Fruit fly (Drosophila melanogaster) whole organism, embryonic: ENCODE data around the gene Cdc16.

Source experiments
- Adf1 ChIP-seq: fragments of 200-800 bp; sonication (Bioruptor generic); IDR thresholded peaks from 2 replicates; pipeline ENCODE4 v1.3.6; 2022; ENCODE audit warnings: missing biosample characterization, missing genetic modification characterization
- Aef1 ChIP-seq: fragments of 200-800 bp; sonication (Bioruptor generic); IDR thresholded peaks from 3 replicates; pipeline ENCODE4 v1.3.6; 2022; ENCODE audit warnings: missing biosample characterization, missing genetic modification characterization
- Antp ChIP-seq: fragments of 200-800 bp; sonication (Bioruptor generic); optimal IDR thresholded peaks from 3 replicates; lab custom pipeline; 2016; ENCODE audit warnings: missing biosample characterization, missing genetic modification characterization
- BtbVII ChIP-seq: fragments of 200-800 bp; sonication (Bioruptor generic); optimal IDR thresholded peaks from 3 replicates; lab custom pipeline; 2017; ENCODE audit warnings: missing biosample characterization, mild to moderate bottlenecking, missing genetic modification characterization
- Bteb2 ChIP-seq: fragments of 200-800 bp; sonication (Bioruptor generic); optimal IDR thresholded peaks from 2 replicates; lab custom pipeline; 2016; ENCODE audit warnings: missing biosample characterization, missing genetic modification characterization
- CG10543 ChIP-seq: fragments of 200-800 bp; sonication (Bioruptor generic); optimal IDR thresholded peaks from 3 replicates; lab custom pipeline; 2017; ENCODE audit warnings: missing biosample characterization, mild to moderate bottlenecking, missing genetic modification characterization, moderate library complexity
- CG10959 ChIP-seq: fragments of 200-800 bp; sonication (Bioruptor generic); IDR thresholded peaks from 2 replicates; pipeline ENCODE4 v1.3.6; 2022; ENCODE audit warnings: missing biosample characterization, missing genetic modification characterization
- CG11695 ChIP-seq: fragments of 200-800 bp; sonication (Bioruptor generic); IDR thresholded peaks from 3 replicates; pipeline ENCODE4 v1.3.6; 2022; ENCODE audit warnings: missing biosample characterization, missing genetic modification characterization
- CG17912 ChIP-seq: fragments of 200-800 bp; sonication (Bioruptor generic); optimal IDR thresholded peaks from 2 replicates; lab custom pipeline; 2018; ENCODE audit warnings: missing biosample characterization, mild to moderate bottlenecking, missing genetic modification characterization
- CG1792 ChIP-seq: fragments of 200-800 bp; sonication (Bioruptor generic); optimal IDR thresholded peaks from 2 replicates; lab custom pipeline; 2016; ENCODE audit warnings: missing biosample characterization, missing genetic modification characterization
- CG18619 ChIP-seq: fragments of 200-800 bp; sonication (Bioruptor generic); optimal IDR thresholded peaks from 3 replicates; lab custom pipeline; 2017; ENCODE audit warnings: missing biosample characterization, mild to moderate bottlenecking, missing genetic modification characterization
- CG2889 ChIP-seq: fragments of 200-800 bp; sonication (Bioruptor generic); IDR thresholded peaks from 3 replicates; pipeline ENCODE4 v1.3.6; 2022; ENCODE audit warnings: missing biosample characterization, missing genetic modification characterization
- CG3726 ChIP-seq: fragments of 200-800 bp; sonication (Bioruptor generic); IDR thresholded peaks from 3 replicates; pipeline ENCODE4, ENCODE4 v1.3.6; 2022; ENCODE audit warnings: missing biosample characterization, missing genetic modification characterization
- CG4730 ChIP-seq: fragments of 200-800 bp; sonication (Bioruptor generic); IDR thresholded peaks from 2 replicates; pipeline ENCODE4 v1.3.6; 2022; ENCODE audit warnings: missing biosample characterization, missing genetic modification characterization
- CG9797 ChIP-seq: fragments of 200-800 bp; sonication (Bioruptor generic); optimal IDR thresholded peaks from 3 replicates; lab custom pipeline; 2018; ENCODE audit warnings: missing biosample characterization, mild to moderate bottlenecking, missing genetic modification characterization
- CkIIα-i1 ChIP-seq: fragments of 200-800 bp; sonication (Bioruptor generic); IDR thresholded peaks from 2 replicates; pipeline ENCODE4 v1.3.6; 2022; ENCODE audit warnings: missing biosample characterization, missing genetic modification characterization
- Dbx ChIP-seq: fragments of 200-800 bp; sonication (Bioruptor generic); IDR thresholded peaks from 3 replicates; pipeline ENCODE4 v1.3.6; 2022; ENCODE audit warnings: missing biosample characterization, missing genetic modification characterization
- Dp ChIP-seq: fragments of 200-800 bp; sonication (Bioruptor generic); optimal IDR thresholded peaks from 2 replicates; lab custom pipeline; 2018; ENCODE audit warnings: missing biosample characterization, mild to moderate bottlenecking, missing genetic modification characterization, moderate library complexity
- Fer3 ChIP-seq: fragments of 200-800 bp; sonication (Bioruptor generic); optimal IDR thresholded peaks from 2 replicates; lab custom pipeline; 2018; ENCODE audit warnings: missing biosample characterization, mild to moderate bottlenecking, missing genetic modification characterization, moderate library complexity
- Gsc ChIP-seq: fragments of 200-800 bp; sonication (Bioruptor generic); IDR thresholded peaks from 2 replicates; pipeline ENCODE4 v1.3.6; 2022; ENCODE audit warnings: missing biosample characterization, missing genetic modification characterization
- H2.0 ChIP-seq: fragments of 200-800 bp; sonication (Bioruptor generic); IDR thresholded peaks from 2 replicates; pipeline ENCODE4 v1.3.6; 2022; ENCODE audit warnings: missing biosample characterization, missing genetic modification characterization
- Hand ChIP-seq: fragments of 200-800 bp; sonication (Bioruptor generic); optimal IDR thresholded peaks from 2 replicates; lab custom pipeline; 2017; ENCODE audit warnings: mild to moderate bottlenecking, missing biosample characterization, missing genetic modification reagents, missing genetic modification characterization
- MBD-R2 ChIP-seq: fragments of 200-800 bp; sonication (Bioruptor generic); IDR thresholded peaks from 2 replicates; pipeline ENCODE4 v1.3.6; 2022; ENCODE audit warnings: missing biosample characterization, missing genetic modification characterization
- NFAT ChIP-seq: fragments of 200-800 bp; sonication (Bioruptor generic); IDR thresholded peaks from 2 replicates; pipeline ENCODE4 v1.3.6; 2022; ENCODE audit warnings: missing biosample characterization, missing genetic modification characterization
- Neu2 ChIP-seq: fragments of 200-800 bp; sonication (Bioruptor generic); optimal IDR thresholded peaks from 3 replicates; lab custom pipeline; 2016; ENCODE audit warnings: missing biosample characterization, missing genetic modification characterization, borderline replicate concordance
- Pdp1 ChIP-seq, 2 experiments: fragments of 200-800 bp; sonication (Bioruptor generic); optimal IDR thresholded peaks; 3 replicates each; lab custom pipeline; 2016; ENCODE audit warnings: missing biosample characterization in 2 of 2, missing genetic modification characterization in 2 of 2, mild to moderate bottlenecking in 1 of 2, moderate library complexity in 1 of 2
- Rx ChIP-seq: fragments of 200-800 bp; sonication (Bioruptor generic); IDR thresholded peaks from 2 replicates; pipeline ENCODE4 v1.3.6; 2022; ENCODE audit warnings: missing biosample characterization, missing genetic modification characterization
- Ssrp ChIP-seq: fragments of 200-800 bp; sonication (Bioruptor generic); optimal IDR thresholded peaks from 2 replicates; lab custom pipeline; 2018; ENCODE audit warnings: missing biosample characterization, mild to moderate bottlenecking, missing genetic modification characterization, moderate library complexity
- abd-A ChIP-seq: fragments of 200-800 bp; sonication (Bioruptor generic); optimal IDR thresholded peaks from 3 replicates; lab custom pipeline; 2019; ENCODE audit warnings: missing biosample characterization, mild to moderate bottlenecking, missing genetic modification characterization, moderate library complexity
- ac ChIP-seq: fragments of 200-800 bp; sonication (Bioruptor generic); optimal IDR thresholded peaks from 3 replicates; lab custom pipeline; 2017; ENCODE audit warnings: missing biosample characterization, mild to moderate bottlenecking, missing genetic modification characterization
- az2 ChIP-seq: fragments of 200-800 bp; sonication (Bioruptor generic); optimal IDR thresholded peaks from 3 replicates; lab custom pipeline; 2016; ENCODE audit warnings: missing biosample characterization, missing genetic modification characterization
- dan ChIP-seq: fragments of 200-800 bp; sonication (Bioruptor generic); IDR thresholded peaks from 2 replicates; pipeline ENCODE4 v1.3.6; 2022; ENCODE audit warnings: missing biosample characterization, missing genetic modification characterization
- disco-r ChIP-seq: fragments of 200-800 bp; sonication (Bioruptor generic); optimal IDR thresholded peaks from 2 replicates; lab custom pipeline; 2016; ENCODE audit warnings: missing biosample characterization, missing genetic modification characterization
- fd64A ChIP-seq: fragments of 200-800 bp; sonication (Bioruptor generic); optimal IDR thresholded peaks from 3 replicates; lab custom pipeline; 2018; ENCODE audit warnings: missing biosample characterization, mild to moderate bottlenecking, missing genetic modification characterization
- ftz-f1 ChIP-seq: fragments of 200-800 bp; sonication (Bioruptor generic); optimal IDR thresholded peaks from 2 replicates; lab custom pipeline; 2016; ENCODE audit warnings: missing biosample characterization, missing genetic modification characterization
- gt ChIP-seq: fragments of 200-800 bp; sonication (Bioruptor generic); IDR thresholded peaks from 2 replicates; pipeline ENCODE4 v1.3.6; 2022; ENCODE audit warnings: missing biosample characterization, missing genetic modification characterization
- insv ChIP-seq, 2 experiments: fragments of 200-800 bp; sonication (Bioruptor generic); optimal IDR thresholded peaks; 3 replicates each; lab custom pipeline; 2016 to 2018; ENCODE audit warnings: missing biosample characterization in 2 of 2, missing genetic modification characterization in 2 of 2
- kay ChIP-seq: fragments of 200-800 bp; sonication (Bioruptor generic); optimal IDR thresholded peaks from 2 replicates; lab custom pipeline; 2016; ENCODE audit warnings: missing biosample characterization, missing genetic modification characterization
- kni ChIP-seq: fragments of 200-800 bp; sonication (Bioruptor generic); optimal IDR thresholded peaks from 3 replicates; lab custom pipeline; 2017; ENCODE audit warnings: mild to moderate bottlenecking, missing biosample characterization, missing genetic modification reagents, missing genetic modification characterization
- odd ChIP-seq: fragments of 200-800 bp; sonication (Bioruptor generic); optimal IDR thresholded peaks from 2 replicates; lab custom pipeline; 2017; ENCODE audit warnings: missing biosample characterization, mild to moderate bottlenecking, missing genetic modification characterization
- pnt ChIP-seq: fragments of 200-800 bp; sonication (Bioruptor generic); optimal IDR thresholded peaks from 3 replicates; lab custom pipeline; 2016; ENCODE audit warnings: missing biosample characterization, missing genetic modification characterization
- rib ChIP-seq: fragments of 200-800 bp; sonication (Bioruptor generic); IDR thresholded peaks from 2 replicates; pipeline ENCODE4 v1.3.6; 2022; ENCODE audit warnings: missing biosample characterization, missing genetic modification characterization
- salm ChIP-seq: fragments of 200-800 bp; sonication (Bioruptor generic); optimal IDR thresholded peaks from 2 replicates; lab custom pipeline; 2018; ENCODE audit warnings: missing biosample characterization, mild to moderate bottlenecking, missing genetic modification characterization
- sima ChIP-seq: fragments of 200-800 bp; sonication (Bioruptor generic); optimal IDR thresholded peaks from 2 replicates; lab custom pipeline; 2016; ENCODE audit warnings: missing biosample characterization, missing genetic modification characterization
- sug ChIP-seq: fragments of 200-800 bp; optimal IDR thresholded peaks from 2 replicates; lab custom pipeline; 2019; ENCODE audit warnings: missing biosample characterization, mild to moderate bottlenecking, missing genetic modification characterization, moderate library complexity
- tap ChIP-seq: fragments of 200-800 bp; optimal IDR thresholded peaks from 3 replicates; lab custom pipeline; 2019; ENCODE audit warnings: missing biosample characterization, mild to moderate bottlenecking, missing genetic modification characterization, moderate library complexity
- tna ChIP-seq: fragments of 200-800 bp; sonication (Bioruptor generic); IDR thresholded peaks from 2 replicates; pipeline ENCODE4 v1.3.6; 2022; ENCODE audit warnings: missing biosample characterization, missing genetic modification characterization; ENCODE audit not compliant: partially characterized antibody
- trem ChIP-seq: fragments of 200-800 bp; optimal IDR thresholded peaks from 3 replicates; lab custom pipeline; 2019; ENCODE audit warnings: missing biosample characterization, mild to moderate bottlenecking, missing genetic modification characterization, moderate library complexity
- tx ChIP-seq: fragments of 200-800 bp; sonication (Bioruptor generic); optimal IDR thresholded peaks from 2 replicates; lab custom pipeline; 2016; ENCODE audit warnings: missing biosample characterization, missing genetic modification characterization
- unc-4 ChIP-seq: fragments of 200-800 bp; sonication (Bioruptor generic); IDR thresholded peaks from 2 replicates; pipeline ENCODE4 v1.3.6; 2022; ENCODE audit warnings: missing biosample characterization, missing genetic modification characterization; ENCODE audit not compliant: partially characterized antibody
- vfl ChIP-seq: fragments of 200-800 bp; sonication (Bioruptor generic); optimal IDR thresholded peaks from 2 replicates; lab custom pipeline; 2016; ENCODE audit warnings: missing biosample characterization, missing genetic modification characterization

The Cdc16 gene

DNA sequence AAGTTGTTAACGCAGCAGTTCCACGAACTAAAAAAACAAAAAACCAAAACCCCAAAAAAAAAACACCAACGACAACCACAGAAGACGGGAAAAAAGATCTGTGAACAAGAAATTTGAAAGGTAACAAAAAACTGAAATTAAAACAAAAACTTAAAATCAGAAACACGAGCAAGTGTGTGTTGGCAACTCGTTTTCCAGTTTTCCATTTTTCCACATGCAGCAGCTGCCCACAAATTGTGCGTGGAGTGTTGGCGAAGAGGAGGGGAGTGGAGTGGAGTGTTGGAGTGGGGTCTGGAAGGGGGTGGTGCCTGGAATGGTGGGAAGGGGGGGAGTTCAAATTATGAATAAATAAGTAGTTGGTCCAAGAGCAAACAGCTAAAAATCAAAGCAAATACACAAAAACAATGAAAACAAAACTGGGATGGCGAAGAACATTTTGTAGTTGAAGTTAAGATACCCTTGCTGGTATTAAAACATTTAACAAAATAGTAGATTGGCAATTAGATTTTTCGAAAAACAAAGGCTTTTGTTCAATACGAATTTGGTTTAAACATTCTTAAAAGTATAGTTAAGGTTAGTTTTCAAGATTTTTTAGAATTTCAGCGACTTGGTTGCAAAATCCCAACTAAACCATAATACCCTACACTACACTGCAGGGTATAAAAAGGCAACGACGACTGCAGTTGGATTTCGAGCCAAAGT, 52.5 kb downstream of the Cdc16 start (continued):
- TF ChIP-seq ac (GFP tag; lab: Kevin White, UChicago) = no peak
- no peak for TF ChIP-seq Rx (GFP tag; lab: Robert Waterston, UW)
- TF ChIP-seq CkIIα-i1 (GFP tag; lab: Robert Waterston, UW) = no peak
- TF ChIP-seq CG18619 (GFP tag; lab: Kevin White, UChicago) = peak; percentile 30
- TF ChIP-seq BtbVII (GFP tag; lab: Kevin White, UChicago) = no peak
- TF ChIP-seq gt (GFP tag; lab: Robert Waterston, UW) = no peak
- TF ChIP-seq disco-r = no peak
- TF ChIP-seq Pdp1 (GFP tag; optimal IDR thresholded peaks at IDR 0.05; lab: Kevin White, UChicago) = peak; percentile 21 to 25
- TF ChIP-seq odd (GFP tag; lab: Kevin White, UChicago) = no peak
- no peak for TF ChIP-seq Dp
- no peak for TF ChIP-seq rib (GFP tag; lab: Robert Waterston, UW)
- no peak for TF ChIP-seq vfl
- TF ChIP-seq CG17912 (GFP tag; lab: Kevin White, UChicago) = no peak
- peak; percentile 65 for TF ChIP-seq Ssrp (tag; lab: Kevin White, UChicago)
- TF ChIP-seq sug (tag; lab: Kevin White, UChicago) = no peak
- TF ChIP-seq Dbx = no peak
- TF ChIP-seq insv (GFP tag; optimal IDR thresholded peaks at IDR 0.05; lab: Kevin White, UChicago) = no peak
- no peak for TF ChIP-seq sima (GFP tag; lab: Kevin White, UChicago)
- TF ChIP-seq CG1792 (GFP tag; lab: Kevin White, UChicago) = peak; percentile 31
- TF ChIP-seq Adf1 = no peak
- TF ChIP-seq salm (tag; lab: Kevin White, UChicago) = peak; percentile 4
- peak; percentile 58 for TF ChIP-seq trem
- TF ChIP-seq ftz-f1 (GFP tag; lab: Kevin White, UChicago) = no peak
- no peak for TF ChIP-seq tna (GFP tag; lab: Robert Waterston, UW)
- peak; percentile 38 for TF ChIP-seq az2 (GFP tag; lab: Kevin White, UChicago)
- no peak for TF ChIP-seq CG11695 (GFP tag; lab: Robert Waterston, UW)
- TF ChIP-seq Neu2 (GFP tag; lab: Kevin White, UChicago) = no peak
- TF ChIP-seq tap (tag; lab: Kevin White, UChicago) = peak; percentile 54
- TF ChIP-seq unc-4 (GFP tag; lab: Robert Waterston, UW) = no peak
- no peak for TF ChIP-seq dan (GFP tag; lab: Robert Waterston, UW)
- TF ChIP-seq CG9797 (GFP tag; lab: Kevin White, UChicago) = no peak
- no peak for TF ChIP-seq kay (GFP tag; lab: Kevin White, UChicago)
- no peak; the same call in 2 of the 3 replicates for TF ChIP-seq Aef1 (GFP tag; lab: Robert Waterston, UW)
- no peak for TF ChIP-seq fd64A (GFP tag; lab: Kevin White, UChicago)
- TF ChIP-seq Antp = peak; percentile 31
- TF ChIP-seq CG2889 (GFP tag; lab: Robert Waterston, UW) = no peak
- no peak for TF ChIP-seq NFAT (GFP tag; lab: Robert Waterston, UW)
- no peak for TF ChIP-seq CG4730 (GFP tag; lab: Robert Waterston, UW)
- no peak for TF ChIP-seq tx
- no peak for TF ChIP-seq Fer3 (tag; lab: Kevin White, UChicago)
- TF ChIP-seq CG10543 (GFP tag; lab: Kevin White, UChicago) = no peak
- peak; percentile 28 for TF ChIP-seq abd-A (tag; lab: Kevin White, UChicago)
- TF ChIP-seq Gsc (GFP tag; lab: Robert Waterston, UW) = no peak
- no peak for TF ChIP-seq Hand
- TF ChIP-seq MBD-R2 (GFP tag; lab: Robert Waterston, UW) = no peak
- TF ChIP-seq CG3726 (GFP tag; lab: Robert Waterston, UW) = no peak
- no peak for TF ChIP-seq CG10959 (GFP tag; lab: Robert Waterston, UW)
- peak; percentile 58 for TF ChIP-seq H2.0 (GFP tag; lab: Robert Waterston, UW)
- TF ChIP-seq pnt = no peak
- no peak for TF ChIP-seq Bteb2 (GFP tag; lab: Kevin White, UChicago)
- TF ChIP-seq kni (GFP tag; lab: Kevin White, UChicago) = peak; percentile 20
